Worm (Caenorhabditis elegans) whole organism, L1 larva: ENCODE results near the gene R144.11.

Experiments used
- ama-1 ChIP-seq: fragments of 150-350 bp; optimal IDR thresholded peaks from 2 replicates; lab custom pipeline; 2014
- blmp-1 ChIP-seq: fragments of 150-350 bp; optimal IDR thresholded peaks from 2 replicates; lab custom pipeline; 2014; ENCODE audit warnings: missing biosample characterization, missing genetic modification characterization
- ceh-8 ChIP-seq: fragments of 200-800 bp; sonication (Bioruptor generic); optimal IDR thresholded peaks from 2 replicates; lab custom pipeline; 2018; ENCODE audit warnings: mild to moderate bottlenecking, missing genetic modification characterization, moderate library complexity, missing compliant biosample characterization
- dpl-1 ChIP-seq, 3 experiments: fragments of 150-350 bp in 2 of 3; sonication (generic microtip) in 1 of 3; optimal IDR thresholded peaks; 2 replicates each; lab custom pipeline; 2014 to 2017; ENCODE audit warnings: missing biosample characterization in 3 of 3, missing genetic modification characterization in 3 of 3, missing genetic modification reagents in 3 of 3
- elt-2 ChIP-seq: sonication (generic microtip); optimal IDR thresholded peaks from 2 replicates; lab custom pipeline; 2016; ENCODE audit warnings: missing genetic modification characterization, mild to moderate bottlenecking, inconsistent platforms, missing compliant biosample characterization, missing genetic modification reagents
- elt-3 ChIP-seq, 6 experiments: fragments of 150-350 bp in 1 of 6; sonication (generic microtip); optimal IDR thresholded peaks; 2 replicates each; lab custom pipeline; 2017 to 2018; ENCODE audit warnings: missing biosample characterization in 6 of 6, missing genetic modification characterization in 6 of 6, inconsistent platforms in 1 of 6
- fkh-10 ChIP-seq: sonication (generic microtip); optimal IDR thresholded peaks from 2 replicates; lab custom pipeline; 2017; ENCODE audit warnings: missing biosample characterization, missing genetic modification reagents, missing genetic modification characterization
- mdl-1 ChIP-seq, 2 experiments: fragments of 150-350 bp; optimal IDR thresholded peaks; 2 replicates each; lab custom pipeline; 2014 to 2017; ENCODE audit warnings: missing biosample characterization in 2 of 2, missing genetic modification characterization in 2 of 2, inconsistent platforms in 1 of 2
- nhr-12 ChIP-seq: sonication (generic microtip); optimal IDR thresholded peaks from 2 replicates; lab custom pipeline; 2017; ENCODE audit warnings: missing biosample characterization, missing genetic modification characterization
- pqm-1 ChIP-seq: sonication (generic microtip); optimal IDR thresholded peaks from 3 replicates; lab custom pipeline; 2017; ENCODE audit warnings: missing biosample characterization, missing genetic modification characterization
- skn-1 ChIP-seq: fragments of 150-350 bp; optimal IDR thresholded peaks from 2 replicates; lab custom pipeline; 2014; ENCODE audit warnings: missing biosample characterization, missing genetic modification characterization
- sptf-1 ChIP-seq: fragments of 150-350 bp; optimal IDR thresholded peaks from 2 replicates; lab custom pipeline; 2014; ENCODE audit warnings: missing biosample characterization, missing genetic modification characterization

- TF ChIP-seq elt-2 (tag; lab: Kevin White, UChicago), result no peak
- TF ChIP-seq blmp-1 (tag; lab: Kevin White, UChicago), result no peak
- no peak for TF ChIP-seq nhr-12 (tag; lab: Kevin White, UChicago)
- TF ChIP-seq sptf-1, result no peak
- TF ChIP-seq fkh-10 (GFP tag; lab: Kevin White, UChicago), result no peak
- no peak for TF ChIP-seq dpl-1 (GFP tag; optimal IDR thresholded peaks at IDR 0.05; lab: Kevin White, UChicago)
- TF ChIP-seq mdl-1 (tag; optimal IDR thresholded peaks at IDR 0.05; lab: Kevin White, UChicago), result no peak
- no peak for TF ChIP-seq skn-1 (tag; lab: Kevin White, UChicago)
- TF ChIP-seq ama-1, result no peak
- TF ChIP-seq pqm-1 (tag; lab: Kevin White, UChicago), result no peak
- no peak for TF ChIP-seq elt-3 (tag; optimal IDR thresholded peaks at IDR 0.05; lab: Kevin White, UChicago)
- no peak for TF ChIP-seq ceh-8 (GFP tag; lab: Kevin White, UChicago)
Measured at ce11 chrIII:5027219-5027618, 18.6 kb upstream of the R144.11 start.
